Fruit fly (Drosophila melanogaster) whole organism, pupa: ENCODE measurements around the gene Cpr65Ax1.
A peak's percentile ranks its signal among the peaks of the same experiment; 100 is the strongest.

Experiments used
- CG12605 ChIP-seq: fragments of 200-800 bp; sonication (Bioruptor generic); IDR thresholded peaks from 2 replicates; pipeline ENCODE4 v1.3.6; 2022; ENCODE audit warnings: missing biosample characterization, missing genetic modification characterization
- CG14655 ChIP-seq: fragments of 200-800 bp; sonication (Bioruptor generic); optimal IDR thresholded peaks from 3 replicates; lab custom pipeline; 2017; ENCODE audit warnings: mild to moderate bottlenecking, missing biosample characterization, missing genetic modification reagents, missing genetic modification characterization
- CG32121 ChIP-seq: fragments of 200-800 bp; sonication (Bioruptor generic); IDR thresholded peaks from 2 replicates; pipeline ENCODE4 v1.3.6; 2022; ENCODE audit warnings: missing biosample characterization, missing genetic modification characterization
- CG34367 ChIP-seq: fragments of 200-800 bp; sonication (Bioruptor generic); optimal IDR thresholded peaks from 2 replicates; lab custom pipeline; 2018; ENCODE audit warnings: missing biosample characterization, mild to moderate bottlenecking, missing genetic modification characterization
- CG8159 ChIP-seq: fragments of 200-800 bp; sonication (Bioruptor generic); optimal IDR thresholded peaks from 3 replicates; lab custom pipeline; 2018; ENCODE audit warnings: missing biosample characterization, mild to moderate bottlenecking, missing genetic modification characterization, moderate library complexity
- CG9948 ChIP-seq: fragments of 200-800 bp; sonication (Bioruptor generic); optimal IDR thresholded peaks from 2 replicates; lab custom pipeline; 2018; ENCODE audit warnings: missing biosample characterization, mild to moderate bottlenecking, missing genetic modification characterization, moderate library complexity
- D1 ChIP-seq: fragments of 200-800 bp; sonication (Bioruptor generic); optimal IDR thresholded peaks from 2 replicates; lab custom pipeline; 2018; ENCODE audit warnings: missing biosample characterization, mild to moderate bottlenecking, missing genetic modification characterization, moderate library complexity
- EcR ChIP-seq: fragments of 200-800 bp; sonication (Bioruptor generic); optimal IDR thresholded peaks from 3 replicates; lab custom pipeline; 2019; ENCODE audit warnings: missing biosample characterization, missing genetic modification characterization, mild to moderate bottlenecking, moderate library complexity, missing genetic modification reagents
- Pif1B ChIP-seq: fragments of 200-800 bp; sonication (Bioruptor generic); optimal IDR thresholded peaks from 3 replicates; lab custom pipeline; 2016; ENCODE audit warnings: missing biosample characterization, missing genetic modification characterization
- fd96Ca ChIP-seq: fragments of 200-800 bp; sonication (Bioruptor generic); IDR thresholded peaks from 3 replicates; pipeline ENCODE4 v1.3.6; 2022; ENCODE audit warnings: missing biosample characterization, missing genetic modification characterization
- gl ChIP-seq: fragments of 200-800 bp; sonication (Bioruptor generic); optimal IDR thresholded peaks from 2 replicates; lab custom pipeline; 2018; ENCODE audit warnings: missing biosample characterization, mild to moderate bottlenecking, missing genetic modification characterization

- TF ChIP-seq CG8159 (tag; lab: Kevin White, UChicago) (no peak), CG12605 (GFP tag; lab: Robert Waterston, UW) (no peak), CG32121 (no peak), CG9948 (tag; lab: Kevin White, UChicago) (no peak), Pif1B (GFP tag; lab: Kevin White, UChicago) (no peak), EcR (peak; percentile 36), gl (no peak), fd96Ca (GFP tag; lab: Robert Waterston, UW) (no peak), CG14655 (GFP tag; lab: Kevin White, UChicago) (no peak), D1 (tag; lab: Kevin White, UChicago) (no peak), CG34367 (tag; lab: Kevin White, UChicago) (no peak)
Measured at dm6 chr3L:6143188-6143755, 4.5 kb downstream of the Cpr65Ax1 start, which contains the start of gene Lcp65Ad.
